Fruit fly (Drosophila melanogaster) whole organism: ENCODE results near the gene mgr.

Experiments
- CG8478 ChIP-seq: fragments of >200 bp; optimal IDR thresholded peaks from 2 replicates; lab custom pipeline; 2018; ENCODE audit warnings: inconsistent platforms
- Dll ChIP-seq: fragments of >200 bp; optimal IDR thresholded peaks from 2 replicates; lab custom pipeline; 2017
- EcR ChIP-seq, 2 experiments: fragments of >200 bp; optimal IDR thresholded peaks; 2 replicates each; lab custom pipeline; 2017; ENCODE audit warnings: missing biosample characterization in 2 of 2, missing genetic modification characterization in 2 of 2, missing genetic modification reagents in 2 of 2
- pan ChIP-seq: fragments of >200 bp; optimal IDR thresholded peaks from 2 replicates; lab custom pipeline; 2017
- psq ChIP-seq: fragments of >200 bp; optimal IDR thresholded peaks from 2 replicates; lab custom pipeline; 2017
- usp ChIP-seq: fragments of >200 bp; optimal IDR thresholded peaks from 2 replicates; lab custom pipeline; 2017; ENCODE audit warnings: missing biosample characterization, missing genetic modification characterization, mixed read lengths

mgr gene

dm6 chr3R:11393896-11394295 lies 15.8 kb downstream of the mgr start:
- TF ChIP-seq usp = no peak
- TF ChIP-seq psq (lab: Kevin White, UChicago) = no peak
- TF ChIP-seq EcR (GFP tag; optimal IDR thresholded peaks at IDR 0.05; lab: Kevin White, UChicago) = no peak
- TF ChIP-seq pan (lab: Kevin White, UChicago) = no peak
- TF ChIP-seq Dll (lab: Kevin White, UChicago) = no peak
- TF ChIP-seq CG8478 (lab: Kevin White, UChicago) = no peak

- no peak for TF ChIP-seq Dll (lab: Kevin White, UChicago)
- no peak for TF ChIP-seq psq (lab: Kevin White, UChicago)
- no peak for TF ChIP-seq CG8478 (lab: Kevin White, UChicago)
- TF ChIP-seq pan (lab: Kevin White, UChicago) = no peak
- no peak for TF ChIP-seq EcR (GFP tag; optimal IDR thresholded peaks at IDR 0.05; lab: Kevin White, UChicago)
- TF ChIP-seq usp = no peak
These were observed 16.9 kb downstream of the mgr start for dm6 chr3R:11392805-11393204.

- TF ChIP-seq CG8478 (lab: Kevin White, UChicago) (no peak), psq (lab: Kevin White, UChicago) (no peak)
These were observed 31.0 kb downstream of the mgr start for dm6 chr3R:11378564-11379112.

- TF ChIP-seq pan (lab: Kevin White, UChicago) (no peak), usp (no peak), psq (lab: Kevin White, UChicago) (no peak), CG8478 (lab: Kevin White, UChicago) (no peak), Dll (lab: Kevin White, UChicago) (no peak), EcR (GFP tag; optimal IDR thresholded peaks at IDR 0.05; lab: Kevin White, UChicago) (no peak)
These were observed 34.5 kb downstream of the mgr start for dm6 chr3R:11375142-11375541.

dm6 chr3R:11372053-11373016 lies 37.3 kb downstream of the mgr start:
- TF ChIP-seq psq (lab: Kevin White, UChicago) (no peak), Dll (lab: Kevin White, UChicago) (no peak)

- TF ChIP-seq EcR (GFP tag; optimal IDR thresholded peaks at IDR 0.05; lab: Kevin White, UChicago) = no peak
- no peak for TF ChIP-seq Dll (lab: Kevin White, UChicago)
These were observed 38.9 kb downstream of the mgr start for dm6 chr3R:11370805-11371204.

- TF ChIP-seq Dll (lab: Kevin White, UChicago) = no peak
- TF ChIP-seq EcR (GFP tag; optimal IDR thresholded peaks at IDR 0.05; lab: Kevin White, UChicago) = no peak
- no peak for TF ChIP-seq psq (lab: Kevin White, UChicago)
- no peak for TF ChIP-seq pan (lab: Kevin White, UChicago)
- TF ChIP-seq usp = no peak
These were observed 39.3 kb downstream of the mgr start for dm6 chr3R:11370333-11370732.

- no peak for TF ChIP-seq EcR (GFP tag; optimal IDR thresholded peaks at IDR 0.05; lab: Kevin White, UChicago)
- no peak for TF ChIP-seq psq (lab: Kevin White, UChicago)
- TF ChIP-seq Dll (lab: Kevin White, UChicago) = no peak
- no peak for TF ChIP-seq CG8478 (lab: Kevin White, UChicago)
These were observed 40.9 kb downstream of the mgr start for dm6 chr3R:11368766-11369165.

dm6 chr3R:11366315-11366714 lies 43.4 kb downstream of the mgr start:
- TF ChIP-seq Dll (lab: Kevin White, UChicago) = no peak
- no peak for TF ChIP-seq EcR (GFP tag; optimal IDR thresholded peaks at IDR 0.05; lab: Kevin White, UChicago)
- TF ChIP-seq CG8478 (lab: Kevin White, UChicago) = no peak
- TF ChIP-seq usp = no peak
- no peak for TF ChIP-seq psq (lab: Kevin White, UChicago)
- TF ChIP-seq pan (lab: Kevin White, UChicago) = no peak

- TF ChIP-seq Dll (lab: Kevin White, UChicago) = no peak
- no peak for TF ChIP-seq psq (lab: Kevin White, UChicago)
- no peak for TF ChIP-seq EcR (GFP tag; optimal IDR thresholded peaks at IDR 0.05; lab: Kevin White, UChicago)
- TF ChIP-seq pan (lab: Kevin White, UChicago) = no peak
- TF ChIP-seq CG8478 (lab: Kevin White, UChicago) = no peak
- no peak for TF ChIP-seq usp
These were observed 46.1 kb downstream of the mgr start for dm6 chr3R:11363577-11363976.

- TF ChIP-seq psq (lab: Kevin White, UChicago) (no peak), CG8478 (lab: Kevin White, UChicago) (no peak), usp (no peak), pan (lab: Kevin White, UChicago) (no peak), Dll (lab: Kevin White, UChicago) (no peak), EcR (GFP tag; optimal IDR thresholded peaks at IDR 0.05; lab: Kevin White, UChicago) (no peak)
These were observed 47.8 kb downstream of the mgr start for dm6 chr3R:11361906-11362305.
